Worm (Caenorhabditis elegans) whole organism, L4 larva: ENCODE results near the gene npr-43.

Source experiments
- F10B5.3 ChIP-seq: sonication (generic microtip); optimal IDR thresholded peaks from 2 replicates; lab custom pipeline; 2016; ENCODE audit warnings: mild to moderate bottlenecking, missing genetic modification characterization, missing compliant biosample characterization
- F26F4.8 ChIP-seq: fragments of 200-800 bp; sonication (Bioruptor generic); conservative IDR thresholded peaks from 2 replicates; pipeline ENCODE4 v1.3.6; 2022; ENCODE audit warnings: missing genetic modification characterization, missing compliant biosample characterization
- F37D6.2 ChIP-seq: sonication (generic microtip); optimal IDR thresholded peaks from 2 replicates; lab custom pipeline; 2016; ENCODE audit warnings: mild to moderate bottlenecking, missing genetic modification characterization, missing compliant biosample characterization
- F44E2.7 ChIP-seq: fragments of 200-800 bp; sonication (Bioruptor generic); IDR thresholded peaks from 2 replicates; pipeline ENCODE4 v2.1.2; 2022; ENCODE audit warnings: missing genetic modification characterization, missing compliant biosample characterization
- F49E8.2 ChIP-seq: sonication (generic microtip); optimal IDR thresholded peaks from 2 replicates; lab custom pipeline; 2016; ENCODE audit warnings: missing compliant biosample characterization, mild to moderate bottlenecking, missing genetic modification characterization, borderline replicate concordance
- T20F7.1 ChIP-seq: fragments of 200-800 bp; sonication (Bioruptor generic); optimal IDR thresholded peaks from 2 replicates; lab custom pipeline; 2018; ENCODE audit warnings: mild to moderate bottlenecking, missing genetic modification characterization, missing compliant biosample characterization
- T26A8.4 ChIP-seq: fragments of 200-800 bp; sonication (Bioruptor generic); IDR thresholded peaks from 2 replicates; pipeline ENCODE4 v1.3.6; 2022; ENCODE audit warnings: missing genetic modification characterization, missing compliant biosample characterization
- ZK337.2 ChIP-seq: fragments of 200-800 bp; sonication (Bioruptor generic); IDR thresholded peaks from 2 replicates; pipeline ENCODE4 v1.3.6; 2022; ENCODE audit warnings: missing genetic modification reagents, missing genetic modification characterization, missing compliant biosample characterization
- ZK546.5 ChIP-seq, 2 experiments: sonication (generic microtip); optimal IDR thresholded peaks; 2 replicates each; lab custom pipeline; 2017; ENCODE audit warnings: missing biosample characterization in 2 of 2, missing genetic modification characterization in 2 of 2
- aly-2 ChIP-seq: sonication (generic microtip); optimal IDR thresholded peaks from 2 replicates; lab custom pipeline; 2018; ENCODE audit warnings: missing biosample characterization, missing genetic modification characterization
- ama-1 ChIP-seq: fragments of 150-350 bp; optimal IDR thresholded peaks from 2 replicates; lab custom pipeline; 2014; ENCODE audit warnings: inconsistent platforms, mixed read lengths
- attf-4 ChIP-seq: sonication (generic microtip); optimal IDR thresholded peaks from 3 replicates; lab custom pipeline; 2017; ENCODE audit warnings: missing biosample characterization, missing genetic modification characterization
- ceh-20 ChIP-seq: fragments of 200-800 bp; sonication (Bioruptor generic); IDR thresholded peaks from 2 replicates; pipeline ENCODE4 v1.3.6; 2022; ENCODE audit warnings: missing genetic modification reagents, missing genetic modification characterization, missing compliant biosample characterization
- ceh-28 ChIP-seq: fragments of 150-350 bp; optimal IDR thresholded peaks from 2 replicates; lab custom pipeline; 2014; ENCODE audit warnings: missing biosample characterization, missing genetic modification reagents, missing genetic modification characterization
- ceh-62 ChIP-seq: sonication (generic microtip); optimal IDR thresholded peaks from 2 replicates; lab custom pipeline; 2017; ENCODE audit warnings: missing biosample characterization, missing genetic modification characterization
- ces-1 ChIP-seq: fragments of 150-350 bp; sonication (generic microtip); optimal IDR thresholded peaks from 4 replicates; lab custom pipeline; 2014; ENCODE audit warnings: missing biosample characterization, missing genetic modification reagents, missing genetic modification characterization
- ctbp-1 ChIP-seq: fragments of 200-800 bp; sonication (Bioruptor generic); IDR thresholded peaks from 2 replicates; pipeline ENCODE4 v1.3.6; 2022; ENCODE audit warnings: missing genetic modification reagents, missing genetic modification characterization, missing compliant biosample characterization
- dmd-6 ChIP-seq: fragments of 200-800 bp; sonication (Bioruptor generic); IDR thresholded peaks from 2 replicates; pipeline ENCODE4 v1.3.6; 2022; ENCODE audit warnings: missing genetic modification reagents, missing genetic modification characterization, missing compliant biosample characterization
- dpl-1 ChIP-seq: fragments of 150-350 bp; optimal IDR thresholded peaks from 2 replicates; lab custom pipeline; 2014; ENCODE audit warnings: missing biosample characterization, missing genetic modification reagents, missing genetic modification characterization
- egl-43 ChIP-seq: fragments of 200-800 bp; sonication (Bioruptor generic); IDR thresholded peaks from 2 replicates; pipeline ENCODE4 v1.3.6; 2022; ENCODE audit warnings: missing genetic modification reagents, missing genetic modification characterization, missing compliant biosample characterization
- fkh-10 ChIP-seq: fragments of 150-350 bp; optimal IDR thresholded peaks from 2 replicates; lab custom pipeline; 2014; ENCODE audit warnings: missing biosample characterization, missing genetic modification reagents, missing genetic modification characterization
- hif-1 ChIP-seq, 2 experiments: sonication (generic microtip); optimal IDR thresholded peaks; 2 replicates each; lab custom pipeline; 2016 to 2017; ENCODE audit warnings: missing compliant biosample characterization in 2 of 2, missing genetic modification characterization in 2 of 2, missing genetic modification reagents in 2 of 2, missing genotype in 2 of 2, mild to moderate bottlenecking in 1 of 2
- hlh-30 ChIP-seq: sonication (generic microtip); optimal IDR thresholded peaks from 2 replicates; lab custom pipeline; 2017; ENCODE audit warnings: antibody characterized with exemption, mild to moderate bottlenecking, missing genetic modification characterization, missing compliant biosample characterization; ENCODE audit not compliant: insufficient read depth
- jun-1 ChIP-seq: fragments of 150-350 bp; optimal IDR thresholded peaks from 2 replicates; lab custom pipeline; 2014; ENCODE audit warnings: missing biosample characterization, missing genetic modification reagents, missing genetic modification characterization
- lim-7 ChIP-seq: fragments of 200-800 bp; sonication (Bioruptor generic); IDR thresholded peaks from 2 replicates; pipeline ENCODE4 v1.3.6; 2022; ENCODE audit warnings: missing genetic modification characterization, missing compliant biosample characterization
- lin-38 ChIP-seq: fragments of 200-800 bp; sonication (Bioruptor generic); IDR thresholded peaks from 2 replicates; pipeline ENCODE4 v1.3.6; 2022; ENCODE audit warnings: missing genetic modification reagents, missing genetic modification characterization, missing compliant biosample characterization
- lin-39 ChIP-seq: fragments of 150-350 bp; optimal IDR thresholded peaks from 2 replicates; lab custom pipeline; 2014; ENCODE audit warnings: missing biosample characterization, missing genetic modification reagents, missing genetic modification characterization
- madf-5 ChIP-seq, 2 experiments: fragments of 200-800 bp; sonication (Bioruptor generic); IDR thresholded peaks; 2 replicates each; pipeline ENCODE4 v1.3.6; 2022; ENCODE audit warnings: missing compliant biosample characterization in 2 of 2, missing genetic modification characterization in 2 of 2
- madf-9 ChIP-seq: fragments of 200-800 bp; sonication (Bioruptor generic); conservative IDR thresholded peaks from 2 replicates; pipeline ENCODE4 v1.3.6; 2022; ENCODE audit warnings: missing genetic modification reagents, missing genetic modification characterization, missing compliant biosample characterization
- mdl-1 ChIP-seq, 2 experiments: fragments of 150-350 bp in 1 of 2; sonication (generic microtip) in 1 of 2; optimal IDR thresholded peaks; 2 replicates each; lab custom pipeline; 2014 to 2017; ENCODE audit warnings: missing biosample characterization in 2 of 2, missing genetic modification characterization in 2 of 2
- mdt-29 ChIP-seq: fragments of 200-800 bp; sonication (Bioruptor generic); IDR thresholded peaks from 2 replicates; pipeline ENCODE4 v1.3.6; 2022; ENCODE audit warnings: missing genetic modification reagents, missing genetic modification characterization, missing compliant biosample characterization
- mes-2 ChIP-seq: sonication (generic microtip); optimal IDR thresholded peaks from 2 replicates; lab custom pipeline; 2016; ENCODE audit warnings: missing genotype, mild to moderate bottlenecking, missing genetic modification characterization, missing compliant biosample characterization; ENCODE audit not compliant: poor library complexity, severe bottlenecking
- mxl-2 ChIP-seq: fragments of 200-800 bp; sonication (Bioruptor generic); conservative IDR thresholded peaks from 2 replicates; pipeline ENCODE4 v1.3.6; 2022; ENCODE audit warnings: missing genetic modification reagents, missing genetic modification characterization, missing compliant biosample characterization
- mxl-3 ChIP-seq: fragments of 200-800 bp; sonication (Bioruptor generic); optimal IDR thresholded peaks from 2 replicates; lab custom pipeline; 2018; ENCODE audit warnings: mild to moderate bottlenecking, missing genetic modification characterization, missing compliant biosample characterization
- nhr-111 ChIP-seq: fragments of 200-800 bp; sonication (Bioruptor generic); optimal IDR thresholded peaks from 2 replicates; lab custom pipeline; 2018; ENCODE audit warnings: mild to moderate bottlenecking, missing genetic modification characterization, missing compliant biosample characterization
- nhr-25 ChIP-seq: sonication (generic microtip); optimal IDR thresholded peaks from 2 replicates; lab custom pipeline; 2017; ENCODE audit warnings: missing genetic modification characterization, mild to moderate bottlenecking, missing compliant biosample characterization, antibody characterized with exemption, moderate library complexity, borderline replicate concordance; ENCODE audit not compliant: insufficient read depth
- nhr-41 ChIP-seq: fragments of 200-800 bp; sonication (Bioruptor generic); IDR thresholded peaks from 2 replicates; pipeline ENCODE4 v1.3.6; 2022; ENCODE audit warnings: missing genetic modification reagents, missing genetic modification characterization, missing compliant biosample characterization
- nhr-42 ChIP-seq: fragments of 200-800 bp; sonication (Bioruptor generic); IDR thresholded peaks from 2 replicates; pipeline ENCODE4 v1.3.6; 2022; ENCODE audit warnings: missing genetic modification characterization, missing compliant biosample characterization
- nhr-6 ChIP-seq: fragments of 150-350 bp; optimal IDR thresholded peaks from 2 replicates; lab custom pipeline; 2014; ENCODE audit warnings: missing biosample characterization, missing genetic modification characterization
- nhr-77 ChIP-seq: fragments of 150-350 bp; optimal IDR thresholded peaks from 2 replicates; lab custom pipeline; 2014; ENCODE audit warnings: missing biosample characterization, missing genetic modification characterization
- pha-4 ChIP-seq, 2 experiments: fragments of 150-350 bp in 1 of 2; fragments of 200-800 bp in 1 of 2; sonication (Bioruptor generic) in 1 of 2; IDR thresholded peaks in 1 of 2; optimal IDR thresholded peaks in 1 of 2; 2 replicates each; pipeline versions ENCODE4 v1.3.6 to Lab custom; 2014 to 2022; ENCODE audit warnings: missing genetic modification characterization in 2 of 2, missing genetic modification reagents in 2 of 2, missing biosample characterization in 1 of 2, missing compliant biosample characterization in 1 of 2
- php-3 ChIP-seq: fragments of 200-800 bp; sonication (Bioruptor generic); IDR thresholded peaks from 2 replicates; pipeline ENCODE4 v1.3.6; 2022; ENCODE audit warnings: missing genetic modification reagents, missing genetic modification characterization, missing compliant biosample characterization
- rbr-2 ChIP-seq: sonication (generic microtip); optimal IDR thresholded peaks from 2 replicates; lab custom pipeline; 2016; ENCODE audit warnings: missing genotype, missing genetic modification characterization, missing compliant biosample characterization
- saeg-2 ChIP-seq: fragments of 200-800 bp; sonication (Bioruptor generic); IDR thresholded peaks from 2 replicates; pipeline ENCODE4 v1.3.6; 2022; ENCODE audit warnings: missing genetic modification reagents, missing genetic modification characterization, missing compliant biosample characterization
- tag-97 ChIP-seq: fragments of 200-800 bp; sonication (Bioruptor generic); IDR thresholded peaks from 2 replicates; pipeline ENCODE4 v1.3.6; 2022; ENCODE audit warnings: missing genetic modification characterization, missing compliant biosample characterization
- tra-1 ChIP-seq: fragments of 200-800 bp; sonication (Bioruptor generic); IDR thresholded peaks from 2 replicates; pipeline ENCODE4 v1.3.6; 2022; ENCODE audit warnings: missing genetic modification reagents, missing genetic modification characterization, missing compliant biosample characterization
- unc-130 ChIP-seq: sonication (generic microtip); optimal IDR thresholded peaks from 2 replicates; lab custom pipeline; 2016; ENCODE audit warnings: missing genetic modification reagents, missing genetic modification characterization, missing compliant biosample characterization
- vab-7 ChIP-seq: fragments of 200-800 bp; sonication (Bioruptor generic); IDR thresholded peaks from 2 replicates; pipeline ENCODE4 v1.3.6; 2022; ENCODE audit warnings: missing genetic modification reagents, missing genetic modification characterization, missing compliant biosample characterization
- zag-1 ChIP-seq: fragments of 150-350 bp; optimal IDR thresholded peaks from 2 replicates; lab custom pipeline; 2014; ENCODE audit warnings: missing biosample characterization, missing genetic modification characterization
- zfp-2 ChIP-seq: sonication (generic microtip); optimal IDR thresholded peaks from 2 replicates; lab custom pipeline; 2016; ENCODE audit warnings: mild to moderate bottlenecking, missing genetic modification characterization, missing compliant biosample characterization
- ztf-7 ChIP-seq: fragments of 150-350 bp; optimal IDR thresholded peaks from 2 replicates; lab custom pipeline; 2014; ENCODE audit warnings: missing biosample characterization, missing genetic modification characterization

The npr-43 gene

DNA sequence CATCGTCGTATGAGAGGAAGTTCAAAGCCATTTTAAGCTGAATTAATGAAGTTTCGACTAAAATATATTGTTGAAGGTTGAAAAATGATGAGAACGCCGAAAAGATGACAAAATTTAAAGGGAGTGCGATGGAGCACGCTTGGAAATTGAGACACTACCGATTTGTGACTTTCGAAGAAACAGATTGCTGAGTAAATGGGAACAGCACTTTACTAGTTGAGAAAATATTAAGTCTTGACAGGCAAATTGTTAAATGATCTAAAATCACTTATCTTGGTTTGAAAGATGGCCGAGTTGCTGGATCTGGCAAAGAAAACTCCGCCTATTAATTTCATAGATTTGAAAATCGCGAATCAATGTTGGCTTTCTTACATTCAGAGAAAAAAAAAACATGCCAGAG, 44.4 kb upstream of the npr-43 start, which contains the start of gene rpoa-12:
TSS of gene rpoa-12 (minus strand) at position 37 of the 400 bp plus-strand sequence.
- TF ChIP-seq F10B5.3, result no peak
- no peak for TF ChIP-seq fkh-10 (GFP tag; lab: Kevin White, UChicago)
- TF ChIP-seq lin-38 (GFP tag; lab: Robert Waterston, UW), result peak; percentile 68
- no peak for TF ChIP-seq madf-9 (GFP tag; lab: Robert Waterston, UW)
- TF ChIP-seq egl-43 (GFP tag; lab: Robert Waterston, UW), result no peak
- peak; percentile 28 for TF ChIP-seq dpl-1 (GFP tag; lab: Kevin White, UChicago)
- no peak for TF ChIP-seq ceh-20 (GFP tag; lab: Robert Waterston, UW)
- no peak for TF ChIP-seq ces-1
- TF ChIP-seq ctbp-1, result no peak
- TF ChIP-seq dmd-6 (GFP tag; lab: Robert Waterston, UW), result no peak
- no peak for TF ChIP-seq pha-4 (GFP tag; IDR thresholded peaks at IDR 0.05; lab: Robert Waterston, UW)
- TF ChIP-seq pha-4 (tag; optimal IDR thresholded peaks at IDR 0.05; lab: Kevin White, UChicago), result no peak
- no peak for TF ChIP-seq nhr-41
- TF ChIP-seq ztf-7 (tag; lab: Kevin White, UChicago), result no peak
- no peak for TF ChIP-seq F49E8.2 (tag; lab: Kevin White, UChicago)
- TF ChIP-seq php-3 (GFP tag; lab: Robert Waterston, UW), result no peak
- TF ChIP-seq tra-1 (GFP tag; lab: Robert Waterston, UW), result no peak
- no peak for TF ChIP-seq hlh-30
- TF ChIP-seq nhr-77 (tag; lab: Kevin White, UChicago), result no peak
- TF ChIP-seq zag-1 (tag; lab: Kevin White, UChicago), result no peak
- TF ChIP-seq saeg-2 (GFP tag; lab: Robert Waterston, UW), result no peak
- no peak for TF ChIP-seq jun-1 (tag; lab: Kevin White, UChicago)
- no peak for TF ChIP-seq madf-5 (GFP tag; IDR thresholded peaks at IDR 0.05; lab: Robert Waterston, UW)
- TF ChIP-seq attf-4 (tag; lab: Kevin White, UChicago), result no peak
- no peak for TF ChIP-seq T20F7.1 (GFP tag; lab: Kevin White, UChicago)
- peak; percentile 47 for TF ChIP-seq unc-130 (GFP tag; lab: Kevin White, UChicago)
- TF ChIP-seq F26F4.8 (GFP tag; lab: Robert Waterston, UW), result no peak
- peak; percentile 21 for TF ChIP-seq rbr-2 (tag; lab: Kevin White, UChicago)
- TF ChIP-seq F37D6.2, result peak; percentile 23
- no peak for TF ChIP-seq mdl-1 (tag; optimal IDR thresholded peaks at IDR 0.05; lab: Kevin White, UChicago)
- no peak for TF ChIP-seq mxl-2 (GFP tag; lab: Robert Waterston, UW)
- TF ChIP-seq mes-2 (tag; lab: Kevin White, UChicago), result peak; percentile 77
- TF ChIP-seq ama-1 (lab: Kevin White, UChicago), result no peak
- TF ChIP-seq nhr-25 (tag; lab: Kevin White, UChicago), result peak; percentile 16
- TF ChIP-seq vab-7 (GFP tag; lab: Robert Waterston, UW), result no peak
- TF ChIP-seq ZK337.2 (GFP tag; lab: Robert Waterston, UW), result no peak
- TF ChIP-seq lin-39 (tag; lab: Kevin White, UChicago), result no peak
- no peak for TF ChIP-seq nhr-42
- no peak for TF ChIP-seq mdt-29 (GFP tag; lab: Robert Waterston, UW)
- peak in 1 of 2 experiments; percentile 74 for TF ChIP-seq hif-1 (tag; optimal IDR thresholded peaks at IDR 0.05; lab: Kevin White, UChicago)
- no peak for TF ChIP-seq ZK546.5 (tag; optimal IDR thresholded peaks at IDR 0.05; lab: Kevin White, UChicago)
- TF ChIP-seq F44E2.7 (GFP tag; lab: Robert Waterston, UW), result no peak
- TF ChIP-seq aly-2 (tag; lab: Kevin White, UChicago), result no peak
- TF ChIP-seq nhr-111, result no peak
- TF ChIP-seq ceh-28 (tag; lab: Kevin White, UChicago), result no peak
- TF ChIP-seq zfp-2 (tag; lab: Kevin White, UChicago), result no peak
- no peak for TF ChIP-seq tag-97 (GFP tag; lab: Robert Waterston, UW)
- no peak for TF ChIP-seq T26A8.4 (GFP tag; lab: Robert Waterston, UW)
- no peak for TF ChIP-seq ceh-62 (tag; lab: Kevin White, UChicago)
- TF ChIP-seq nhr-6 (tag; lab: Kevin White, UChicago), result peak; percentile 64
- no peak for TF ChIP-seq lim-7 (GFP tag; lab: Robert Waterston, UW)
- TF ChIP-seq mxl-3, result no peak
